Fruit fly (Drosophila melanogaster) whole organism, larva: Measurements from ENCODE around the gene CG15525.
A peak's percentile ranks its signal among the peaks of the same experiment; 100 is the strongest.

ENCODE experiments used
- noc ChIP-seq: fragments of 200-800 bp; sonication (Bioruptor generic); optimal IDR thresholded peaks from 3 replicates; lab custom pipeline; 2019; ENCODE audit warnings: missing biosample characterization, mild to moderate bottlenecking, missing genetic modification characterization, moderate library complexity

The CG15525 gene

DNA sequence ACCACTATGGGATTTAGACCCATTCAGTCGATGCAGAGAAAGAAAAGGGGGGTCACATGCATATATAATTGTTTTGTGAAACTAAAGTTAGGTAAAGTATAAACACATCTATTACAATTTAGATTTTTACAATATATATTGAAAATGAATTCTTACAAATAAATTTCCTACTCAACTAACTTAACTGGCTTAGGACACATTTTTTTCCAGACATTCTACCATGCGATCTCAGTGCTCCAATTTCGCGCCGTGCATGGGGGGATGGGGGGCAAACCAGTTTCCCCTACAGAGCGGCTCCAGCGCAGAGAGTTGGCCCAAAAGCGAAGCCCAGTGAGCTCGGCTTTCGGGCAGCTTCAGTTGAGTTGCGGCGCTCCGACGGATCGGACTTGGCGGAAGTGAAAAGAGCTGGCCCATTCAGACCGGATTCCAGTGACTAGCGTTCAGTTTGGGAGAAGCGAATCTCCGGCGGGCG is 14.4 kb downstream of the CG15525 start, which contains the start of gene CG7896:
Gene CG7896, plus strand, starts transcription at position 354 of the 472 bp plus-strand sequence.
- TF ChIP-seq noc (tag; lab: Kevin White, UChicago), result peak; percentile 75

- TF ChIP-seq noc (tag; lab: Kevin White, UChicago), result no peak
Measured at dm6 chr3R:29982027-29982426, 15.4 kb downstream of the CG15525 start.

dm6 chr3R:29981479-29981878 is 16.0 kb downstream of the CG15525 start:
- no peak for TF ChIP-seq noc (tag; lab: Kevin White, UChicago)

dm6 chr3R:29978595-29978994 is 18.9 kb downstream of the CG15525 start:
- TF ChIP-seq noc (tag; lab: Kevin White, UChicago), result no peak

DNA sequence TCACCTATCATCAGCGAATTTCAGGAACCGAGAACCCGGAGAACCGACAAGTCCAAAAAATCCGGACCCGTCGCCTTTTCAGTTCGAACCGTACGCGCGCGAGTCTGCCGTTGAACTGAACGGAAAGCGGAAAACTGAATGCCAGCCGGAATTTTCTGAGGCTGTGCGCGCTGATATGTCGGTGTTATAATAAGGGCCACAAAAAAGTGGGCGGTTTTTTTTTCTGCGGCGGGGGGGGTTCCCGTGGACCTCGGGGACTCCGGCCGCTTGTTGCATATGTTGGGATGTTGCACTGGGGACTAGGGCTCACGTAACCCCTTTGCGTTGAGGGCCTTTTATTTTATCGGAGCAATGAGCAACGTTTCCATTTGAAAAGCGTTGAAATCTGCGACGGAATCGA is 28.1 kb downstream of the CG15525 start, which contains the start of gene TkR99D:
Gene TkR99D, minus strand, starts transcription at position 101 of the 400 bp plus-strand sequence.
- no peak for TF ChIP-seq noc (tag; lab: Kevin White, UChicago)

DNA sequence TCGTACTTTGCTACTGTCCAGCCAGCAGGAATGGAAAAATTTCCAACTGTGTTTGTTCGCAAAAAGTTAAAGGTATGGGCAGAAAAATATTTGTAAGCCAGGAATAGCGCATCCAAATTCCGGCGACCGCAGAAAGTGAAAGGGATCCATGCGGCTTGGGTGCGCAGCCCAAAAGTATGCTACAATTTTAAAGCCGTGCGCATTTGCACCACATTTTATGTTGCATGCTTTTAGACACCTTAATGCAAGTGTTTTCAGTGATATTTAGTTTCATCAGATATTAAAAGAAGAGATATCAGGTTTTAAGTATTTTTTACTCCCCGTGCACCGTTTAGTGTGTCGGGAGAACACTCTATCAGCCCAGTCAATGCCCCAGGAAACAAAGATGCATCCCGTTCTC is 34.4 kb downstream of the CG15525 start:
- TF ChIP-seq noc (tag; lab: Kevin White, UChicago), result no peak

- TF ChIP-seq noc (tag; lab: Kevin White, UChicago), result no peak
Measured at dm6 chr3R:29959329-29959728, 38.1 kb downstream of the CG15525 start.
